Fruit fly (Drosophila melanogaster) whole organism, embryonic: Measurements from ENCODE around the gene CG6962.

Source experiments
- Abd-B ChIP-seq: fragments of 200-800 bp; sonication (Bioruptor generic); optimal IDR thresholded peaks from 2 replicates; lab custom pipeline; 2018; ENCODE audit warnings: missing biosample characterization, mild to moderate bottlenecking, missing genetic modification characterization, moderate library complexity
- CG10366 ChIP-seq: fragments of 200-800 bp; sonication (Bioruptor generic); IDR thresholded peaks from 2 replicates; pipeline ENCODE4 v1.3.6; 2022; ENCODE audit warnings: missing biosample characterization, missing genetic modification characterization
- CG10431 ChIP-seq: fragments of 200-800 bp; sonication (Bioruptor generic); optimal IDR thresholded peaks from 3 replicates; lab custom pipeline; 2018; ENCODE audit warnings: missing biosample characterization, mild to moderate bottlenecking, missing genetic modification characterization
- CG12769 ChIP-seq: fragments of 200-800 bp; sonication (Bioruptor generic); optimal IDR thresholded peaks from 2 replicates; lab custom pipeline; 2019; ENCODE audit warnings: missing biosample characterization, mild to moderate bottlenecking, missing genetic modification characterization, moderate library complexity
- CG12942 ChIP-seq: fragments of 200-800 bp; sonication (Bioruptor generic); optimal IDR thresholded peaks from 3 replicates; lab custom pipeline; 2016; ENCODE audit warnings: missing biosample characterization, missing genetic modification characterization
- CG15601 ChIP-seq: fragments of 200-800 bp; sonication (Bioruptor generic); optimal IDR thresholded peaks from 3 replicates; lab custom pipeline; 2019; ENCODE audit warnings: missing biosample characterization, mild to moderate bottlenecking, missing genetic modification characterization, moderate library complexity
- CG1647 ChIP-seq: fragments of 200-800 bp; sonication (Bioruptor generic); optimal IDR thresholded peaks from 3 replicates; lab custom pipeline; 2016; ENCODE audit warnings: missing biosample characterization, missing genetic modification characterization
- CG17802 ChIP-seq: fragments of 200-800 bp; sonication (Bioruptor generic); optimal IDR thresholded peaks from 2 replicates; lab custom pipeline; 2018; ENCODE audit warnings: missing biosample characterization, mild to moderate bottlenecking, missing genetic modification characterization, moderate library complexity
- CG18599 ChIP-seq: fragments of 200-800 bp; sonication (Bioruptor generic); optimal IDR thresholded peaks from 3 replicates; lab custom pipeline; 2017; ENCODE audit warnings: missing biosample characterization, missing genetic modification characterization, mild to moderate bottlenecking, moderate library complexity, missing genetic modification reagents
- CG2678 ChIP-seq: fragments of 200-800 bp; sonication (Bioruptor generic); optimal IDR thresholded peaks from 3 replicates; lab custom pipeline; 2019; ENCODE audit warnings: missing biosample characterization, mild to moderate bottlenecking, missing genetic modification characterization, moderate library complexity
- CG32772 ChIP-seq: fragments of 200-800 bp; sonication (Bioruptor generic); IDR thresholded peaks from 2 replicates; pipeline ENCODE4 v1.3.6; 2022; ENCODE audit warnings: missing biosample characterization, missing genetic modification characterization
- CG3281 ChIP-seq: fragments of 200-800 bp; sonication (Bioruptor generic); optimal IDR thresholded peaks from 3 replicates; lab custom pipeline; 2017; ENCODE audit warnings: missing biosample characterization, mild to moderate bottlenecking, missing genetic modification characterization
- CG34224 ChIP-seq: fragments of 200-800 bp; sonication (Bioruptor generic); IDR thresholded peaks from 3 replicates; pipeline ENCODE4 v1.3.6; 2022; ENCODE audit warnings: missing biosample characterization, missing genetic modification characterization; ENCODE audit not compliant: partially characterized antibody
- CG3838 ChIP-seq: fragments of 200-800 bp; sonication (Bioruptor generic); optimal IDR thresholded peaks from 3 replicates; lab custom pipeline; 2016; ENCODE audit warnings: missing biosample characterization, missing genetic modification characterization
- CG4424 ChIP-seq: fragments of 200-800 bp; sonication (Bioruptor generic); optimal IDR thresholded peaks from 3 replicates; lab custom pipeline; 2016; ENCODE audit warnings: missing biosample characterization, missing genetic modification characterization
- CG6689 ChIP-seq: fragments of 200-800 bp; sonication (Bioruptor generic); IDR thresholded peaks from 2 replicates; pipeline ENCODE4 v1.3.6; 2022; ENCODE audit warnings: missing biosample characterization, missing genetic modification characterization
- CG6854 ChIP-seq: fragments of 200-800 bp; sonication (Bioruptor generic); optimal IDR thresholded peaks from 3 replicates; lab custom pipeline; 2017; ENCODE audit warnings: missing biosample characterization, mild to moderate bottlenecking, missing genetic modification characterization
- CG7745 ChIP-seq: fragments of 200-800 bp; sonication (Bioruptor generic); optimal IDR thresholded peaks from 2 replicates; lab custom pipeline; 2018; ENCODE audit warnings: missing biosample characterization, mild to moderate bottlenecking, missing genetic modification characterization, moderate library complexity
- CG8359 ChIP-seq: fragments of 200-800 bp; sonication (Bioruptor generic); optimal IDR thresholded peaks from 2 replicates; lab custom pipeline; 2017; ENCODE audit warnings: missing biosample characterization, mild to moderate bottlenecking, missing genetic modification characterization, borderline replicate concordance
- CkIIα-i1 ChIP-seq: fragments of 200-800 bp; sonication (Bioruptor generic); IDR thresholded peaks from 2 replicates; pipeline ENCODE4 v1.3.6; 2022; ENCODE audit warnings: missing biosample characterization, missing genetic modification characterization
- CrebB ChIP-seq: fragments of 200-800 bp; sonication (Bioruptor generic); optimal IDR thresholded peaks from 3 replicates; lab custom pipeline; 2018; ENCODE audit warnings: missing biosample characterization, mild to moderate bottlenecking, missing genetic modification characterization
- Drgx ChIP-seq: fragments of 200-800 bp; sonication (Bioruptor generic); IDR thresholded peaks from 2 replicates; pipeline ENCODE4 v1.3.6; 2022; ENCODE audit warnings: missing biosample characterization, missing genetic modification characterization
- E2f1 ChIP-seq: fragments of 200-800 bp; sonication (Bioruptor generic); IDR thresholded peaks from 2 replicates; pipeline ENCODE4 v1.3.6; 2022; ENCODE audit warnings: missing biosample characterization, missing genetic modification characterization
- HLH54F ChIP-seq: fragments of 200-800 bp; sonication (Bioruptor generic); optimal IDR thresholded peaks from 3 replicates; lab custom pipeline; 2016; ENCODE audit warnings: missing biosample characterization, missing genetic modification characterization
- HLHmδ ChIP-seq: fragments of 200-800 bp; sonication (Bioruptor generic); optimal IDR thresholded peaks from 2 replicates; lab custom pipeline; 2018; ENCODE audit warnings: missing biosample characterization, mild to moderate bottlenecking, missing genetic modification characterization, moderate library complexity
- Hey ChIP-seq: fragments of 200-800 bp; sonication (Bioruptor generic); optimal IDR thresholded peaks from 3 replicates; lab custom pipeline; 2018; ENCODE audit warnings: missing biosample characterization, mild to moderate bottlenecking, missing genetic modification characterization
- Hr39 ChIP-seq: fragments of >200 bp; optimal IDR thresholded peaks from 2 replicates; lab custom pipeline; 2017
- Jarid2 ChIP-seq: fragments of 200-800 bp; sonication (Bioruptor generic); optimal IDR thresholded peaks from 3 replicates; lab custom pipeline; 2017; ENCODE audit warnings: mild to moderate bottlenecking, missing biosample characterization, missing genetic modification reagents, missing genetic modification characterization
- Sry-δ ChIP-seq: fragments of 200-800 bp; sonication (Bioruptor generic); optimal IDR thresholded peaks from 2 replicates; lab custom pipeline; 2016; ENCODE audit warnings: missing biosample characterization, missing genetic modification characterization
- br ChIP-seq: fragments of >200 bp; optimal IDR thresholded peaks from 2 replicates; lab custom pipeline; 2017
- cg ChIP-seq: fragments of 200-800 bp; sonication (Bioruptor generic); optimal IDR thresholded peaks from 3 replicates; lab custom pipeline; 2019; ENCODE audit warnings: missing biosample characterization, mild to moderate bottlenecking, missing genetic modification characterization, moderate library complexity
- chinmo ChIP-seq: fragments of 200-800 bp; sonication (Bioruptor generic); IDR thresholded peaks from 4 replicates; pipeline ENCODE4 v1.3.6; 2022; ENCODE audit warnings: missing biosample characterization, missing genetic modification characterization; ENCODE audit not compliant: partially characterized antibody
- chn ChIP-seq: fragments of 200-800 bp; sonication (Bioruptor generic); optimal IDR thresholded peaks from 2 replicates; lab custom pipeline; 2016; ENCODE audit warnings: missing biosample characterization, missing genetic modification characterization
- cwo ChIP-seq: fragments of 200-800 bp; sonication (Bioruptor generic); optimal IDR thresholded peaks from 3 replicates; lab custom pipeline; 2017; ENCODE audit warnings: missing biosample characterization, missing genetic modification characterization, mild to moderate bottlenecking, moderate library complexity, missing genetic modification reagents
- disco-r ChIP-seq: fragments of 200-800 bp; sonication (Bioruptor generic); optimal IDR thresholded peaks from 2 replicates; lab custom pipeline; 2016; ENCODE audit warnings: missing biosample characterization, missing genetic modification characterization
- eve ChIP-seq, 2 experiments: fragments of >200 bp; optimal IDR thresholded peaks; 2 replicates each; lab custom pipeline; 2017; ENCODE audit warnings: missing biosample characterization in 2 of 2, missing genetic modification characterization in 2 of 2
- fd3F ChIP-seq: fragments of 200-800 bp; sonication (Bioruptor generic); optimal IDR thresholded peaks from 2 replicates; lab custom pipeline; 2018; ENCODE audit warnings: missing biosample characterization, mild to moderate bottlenecking, missing genetic modification characterization, moderate library complexity
- grau ChIP-seq: fragments of 200-800 bp; optimal IDR thresholded peaks from 3 replicates; lab custom pipeline; 2019; ENCODE audit warnings: missing biosample characterization, mild to moderate bottlenecking, missing genetic modification characterization, moderate library complexity
- ind ChIP-seq: fragments of 200-800 bp; sonication (Bioruptor generic); optimal IDR thresholded peaks from 3 replicates; lab custom pipeline; 2016; ENCODE audit warnings: missing biosample characterization, missing genetic modification characterization
- kay ChIP-seq: fragments of 200-800 bp; sonication (Bioruptor generic); optimal IDR thresholded peaks from 2 replicates; lab custom pipeline; 2016; ENCODE audit warnings: missing biosample characterization, missing genetic modification characterization
- knrl ChIP-seq: fragments of 200-800 bp; sonication (Bioruptor generic); IDR thresholded peaks from 3 replicates; pipeline ENCODE4 v1.3.6; 2022; ENCODE audit warnings: missing biosample characterization, missing genetic modification characterization; ENCODE audit not compliant: partially characterized antibody
- pita ChIP-seq: fragments of 200-800 bp; sonication (Bioruptor generic); optimal IDR thresholded peaks from 2 replicates; lab custom pipeline; 2017; ENCODE audit warnings: missing biosample characterization, mild to moderate bottlenecking, missing genetic modification characterization
- shn ChIP-seq: fragments of 200-800 bp; sonication (Bioruptor generic); optimal IDR thresholded peaks from 3 replicates; lab custom pipeline; 2016; ENCODE audit warnings: missing biosample characterization, missing genetic modification characterization
- sob ChIP-seq: fragments of 200-800 bp; sonication (Bioruptor generic); IDR thresholded peaks from 2 replicates; pipeline ENCODE4 v1.3.6; 2022; ENCODE audit warnings: missing biosample characterization, missing genetic modification characterization
- sr ChIP-seq: fragments of 200-800 bp; sonication (Bioruptor generic); IDR thresholded peaks from 3 replicates; pipeline ENCODE4 v1.3.6; 2022; ENCODE audit warnings: missing biosample characterization, missing genetic modification characterization
- usp ChIP-seq: fragments of >200 bp; optimal IDR thresholded peaks from 2 replicates; lab custom pipeline; 2017; ENCODE audit warnings: missing biosample characterization, missing genetic modification characterization
- zen2 ChIP-seq: fragments of 200-800 bp; sonication (Bioruptor generic); IDR thresholded peaks from 3 replicates; pipeline ENCODE4 v1.3.6; 2022; ENCODE audit warnings: missing biosample characterization, missing genetic modification characterization; ENCODE audit not compliant: partially characterized antibody
- zfh2 ChIP-seq: fragments of 200-800 bp; sonication (Bioruptor generic); optimal IDR thresholded peaks from 2 replicates; lab custom pipeline; 2016; ENCODE audit warnings: missing biosample characterization, missing genetic modification characterization

The CG6962 gene

dm6 chr3R:11850917-11851897 is 31.1 kb downstream of the CG6962 start (continued):
- TF ChIP-seq HLH54F (GFP tag; lab: Kevin White, UChicago), result no peak
- TF ChIP-seq CG8359 (GFP tag; lab: Kevin White, UChicago), result peak; percentile 83
- TF ChIP-seq disco-r (GFP tag; lab: Kevin White, UChicago), result peak; percentile 57
- no peak for TF ChIP-seq CG7745 (tag; lab: Kevin White, UChicago)
- no peak; the same call in 1 of the 2 replicates for TF ChIP-seq sob (GFP tag; lab: Robert Waterston, UW)
- TF ChIP-seq CG4424 (GFP tag; lab: Kevin White, UChicago), result peak; percentile 86
- TF ChIP-seq CG17802 (tag; lab: Kevin White, UChicago), result peak; percentile 59
- TF ChIP-seq chn (GFP tag; lab: Kevin White, UChicago), result peak; percentile 74
- no peak for TF ChIP-seq pita (GFP tag; lab: Kevin White, UChicago)
- TF ChIP-seq knrl (GFP tag; lab: Robert Waterston, UW), result no peak
- TF ChIP-seq br (lab: Kevin White, UChicago), result no peak
- TF ChIP-seq usp (GFP tag; lab: Kevin White, UChicago), result no peak
- TF ChIP-seq eve (GFP tag; optimal IDR thresholded peaks at IDR 0.05; lab: Kevin White, UChicago), result peak in 1 of 2 experiments; percentile 96
- TF ChIP-seq grau (tag; lab: Kevin White, UChicago), result peak; percentile 84
- peak; percentile 57 for TF ChIP-seq CG12942 (GFP tag; lab: Kevin White, UChicago)
- peak; percentile 73 for TF ChIP-seq CG6689 (GFP tag; lab: Robert Waterston, UW)
- no peak for TF ChIP-seq chinmo
- no peak for TF ChIP-seq CG12769
- no peak for TF ChIP-seq CG34224
- TF ChIP-seq cwo (GFP tag; lab: Kevin White, UChicago), result peak; percentile 28
- TF ChIP-seq CG6854 (GFP tag; lab: Kevin White, UChicago), result no peak
- peak; percentile 13 for TF ChIP-seq Sry-δ (GFP tag; lab: Kevin White, UChicago)
- TF ChIP-seq CG2678 (tag; lab: Kevin White, UChicago), result peak; percentile 90
- no peak for TF ChIP-seq fd3F (GFP tag; lab: Kevin White, UChicago)
- peak; percentile 69 for TF ChIP-seq Abd-B (GFP tag; lab: Kevin White, UChicago)
- TF ChIP-seq CG3838 (GFP tag; lab: Kevin White, UChicago), result peak; percentile 9
- TF ChIP-seq shn (GFP tag; lab: Kevin White, UChicago), result peak; percentile 79
- TF ChIP-seq CrebB, result peak; percentile 58
- TF ChIP-seq CG15601 (tag; lab: Kevin White, UChicago), result peak; percentile 94
- peak; percentile 91 for TF ChIP-seq Drgx
- TF ChIP-seq E2f1, result peak; percentile 12; the same call in 1 of the 2 replicates
- TF ChIP-seq CG1647 (GFP tag; lab: Kevin White, UChicago), result peak; percentile 4
- TF ChIP-seq cg (GFP tag; lab: Kevin White, UChicago), result peak; percentile 73
- no peak for TF ChIP-seq zen2 (GFP tag; lab: Robert Waterston, UW)
- peak; percentile 54 for TF ChIP-seq kay (GFP tag; lab: Kevin White, UChicago)
- no peak for TF ChIP-seq Hr39 (lab: Kevin White, UChicago)
- TF ChIP-seq CG3281, result no peak
- peak; percentile 96 for TF ChIP-seq sr (GFP tag; lab: Robert Waterston, UW)
- TF ChIP-seq ind (GFP tag; lab: Kevin White, UChicago), result peak; percentile 60
- peak; percentile 88 for TF ChIP-seq CG10431 (GFP tag; lab: Kevin White, UChicago)
- TF ChIP-seq Hey (tag; lab: Kevin White, UChicago), result no peak
- no peak for TF ChIP-seq CkIIα-i1 (GFP tag; lab: Robert Waterston, UW)
- peak; percentile 43; the same call in 1 of the 2 replicates for TF ChIP-seq CG10366 (GFP tag; lab: Robert Waterston, UW)
- peak; percentile 32 for TF ChIP-seq Jarid2 (GFP tag; lab: Kevin White, UChicago)
- TF ChIP-seq CG32772 (GFP tag; lab: Robert Waterston, UW), result peak; percentile 79
- no peak for TF ChIP-seq HLHmδ (GFP tag; lab: Kevin White, UChicago)
- peak; percentile 52 for TF ChIP-seq CG18599 (GFP tag; lab: Kevin White, UChicago)
- TF ChIP-seq zfh2 (GFP tag; lab: Kevin White, UChicago), result no peak
